Worm (Caenorhabditis elegans): ENCODE measurements around the gene nas-6.

DNA sequence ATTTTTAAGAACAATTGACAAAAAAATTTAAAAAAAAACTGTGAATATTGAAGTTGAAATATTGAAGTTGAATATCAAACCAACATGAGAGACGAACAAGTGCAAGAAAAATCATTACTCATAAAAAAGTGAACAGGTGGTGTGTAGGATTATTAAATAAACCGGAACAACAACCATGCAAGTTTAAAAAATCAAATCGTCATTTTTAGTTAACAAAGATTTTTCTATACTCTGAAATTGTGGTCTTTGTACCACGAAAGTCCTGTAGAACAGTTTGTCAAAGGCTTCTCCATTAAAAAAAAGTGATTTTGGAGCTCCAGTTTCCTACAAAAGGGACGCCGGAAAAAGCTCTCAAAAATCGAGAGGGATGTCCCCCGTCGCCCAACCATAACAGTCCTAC lies 50.6 kb downstream of the nas-6 start, which contains the start of gene C06A12.19:
- no peak for TF ChIP-seq nhr-11 (tag; optimal IDR thresholded peaks at IDR 0.05)
- no peak for TF ChIP-seq fkh-10 (GFP tag; optimal IDR thresholded peaks at IDR 0.05)
- TF ChIP-seq nhr-12 (tag; optimal IDR thresholded peaks at IDR 0.05): no peak
